Fruit fly (Drosophila melanogaster) whole organism: ENCODE results near the gene CG11085.

ENCODE experiments used
- CG8478 ChIP-seq: fragments of >200 bp; optimal IDR thresholded peaks from 2 replicates; lab custom pipeline; 2018; ENCODE audit warnings: inconsistent platforms
- Dll ChIP-seq: fragments of >200 bp; optimal IDR thresholded peaks from 2 replicates; lab custom pipeline; 2017
- EcR ChIP-seq, 2 experiments: fragments of >200 bp; optimal IDR thresholded peaks; 2 replicates each; lab custom pipeline; 2017; ENCODE audit warnings: missing biosample characterization in 2 of 2, missing genetic modification characterization in 2 of 2, missing genetic modification reagents in 2 of 2
- pan ChIP-seq: fragments of >200 bp; optimal IDR thresholded peaks from 2 replicates; lab custom pipeline; 2017
- psq ChIP-seq: fragments of >200 bp; optimal IDR thresholded peaks from 2 replicates; lab custom pipeline; 2017
- usp ChIP-seq: fragments of >200 bp; optimal IDR thresholded peaks from 2 replicates; lab custom pipeline; 2017; ENCODE audit warnings: missing biosample characterization, missing genetic modification characterization, mixed read lengths

The CG11085 gene

DNA sequence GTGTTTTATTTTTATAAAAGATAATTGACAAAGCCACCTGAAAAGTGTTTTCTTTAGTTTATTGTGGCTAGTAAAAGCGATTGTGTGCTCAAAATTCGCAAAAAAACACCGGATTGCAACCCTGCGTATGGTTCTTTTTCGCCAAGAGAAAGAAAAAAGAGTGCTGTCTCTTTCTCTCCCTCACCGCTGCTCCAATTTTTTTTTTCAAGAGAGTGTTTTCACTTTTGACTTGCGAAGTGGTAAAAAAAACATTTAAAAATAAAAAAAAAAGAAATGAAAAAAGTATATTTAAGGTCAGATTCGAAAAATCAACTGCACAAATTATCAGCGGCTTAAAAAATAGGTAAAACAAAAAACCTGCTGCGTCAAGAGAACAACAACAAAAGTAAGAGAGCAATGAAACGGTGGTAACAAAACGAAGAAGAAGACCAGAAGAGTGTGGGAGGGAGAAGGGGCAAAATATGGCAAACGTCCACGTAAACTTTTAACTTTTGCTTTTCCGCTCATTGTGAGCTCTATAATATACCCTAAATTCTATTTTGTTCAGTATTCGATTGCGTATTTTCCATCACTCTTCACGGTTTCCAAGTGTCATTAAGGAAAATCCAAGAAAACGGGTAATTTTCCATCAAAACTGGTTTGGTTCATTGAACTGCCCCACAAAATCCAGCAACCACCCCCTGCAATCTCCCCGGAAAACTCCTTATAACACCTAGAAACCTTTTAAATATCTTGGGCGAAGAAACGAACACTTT is 19.6 kb upstream of the CG11085 start:
- TF ChIP-seq EcR (GFP tag; optimal IDR thresholded peaks at IDR 0.05; lab: Kevin White, UChicago) (no peak), pan (lab: Kevin White, UChicago) (no peak), usp (GFP tag; lab: Kevin White, UChicago) (no peak), CG8478 (peak; percentile 18), psq (no peak), Dll (lab: Kevin White, UChicago) (no peak)

- TF ChIP-seq psq: no peak
- no peak for TF ChIP-seq CG8478
- no peak for TF ChIP-seq pan (lab: Kevin White, UChicago)
- no peak for TF ChIP-seq Dll (lab: Kevin White, UChicago)
- TF ChIP-seq usp (GFP tag; lab: Kevin White, UChicago): no peak
- TF ChIP-seq EcR (GFP tag; optimal IDR thresholded peaks at IDR 0.05; lab: Kevin White, UChicago): no peak
These were observed 15.0 kb upstream of the CG11085 start for dm6 chrX:12600802-12601793.

- TF ChIP-seq EcR (GFP tag; optimal IDR thresholded peaks at IDR 0.05; lab: Kevin White, UChicago) (no peak), Dll (lab: Kevin White, UChicago) (no peak), usp (GFP tag; lab: Kevin White, UChicago) (no peak)
These were observed 4.3 kb upstream of the CG11085 start, which contains the start of the genes CG1463 and Fpgs1 for dm6 chrX:12611536-12612458. CG1463 (minus strand) TSS chrX:12611667. Fpgs1 (plus strand) TSS chrX:12611867.

dm6 chrX:12613248-12613805 is 2.8 kb upstream of the CG11085 start:
- no peak for TF ChIP-seq psq
- no peak for TF ChIP-seq EcR (GFP tag; optimal IDR thresholded peaks at IDR 0.05; lab: Kevin White, UChicago)
- no peak for TF ChIP-seq pan (lab: Kevin White, UChicago)
- TF ChIP-seq Dll (lab: Kevin White, UChicago): no peak
- no peak for TF ChIP-seq usp (GFP tag; lab: Kevin White, UChicago)
- TF ChIP-seq CG8478: no peak

- TF ChIP-seq EcR (GFP tag; optimal IDR thresholded peaks at IDR 0.05; lab: Kevin White, UChicago): no peak
- no peak for TF ChIP-seq pan (lab: Kevin White, UChicago)
- no peak for TF ChIP-seq Dll (lab: Kevin White, UChicago)
- no peak for TF ChIP-seq usp (GFP tag; lab: Kevin White, UChicago)
- TF ChIP-seq CG8478: no peak
These were observed 5.5 kb downstream of the CG11085 start for dm6 chrX:12621640-12622039.

DNA sequence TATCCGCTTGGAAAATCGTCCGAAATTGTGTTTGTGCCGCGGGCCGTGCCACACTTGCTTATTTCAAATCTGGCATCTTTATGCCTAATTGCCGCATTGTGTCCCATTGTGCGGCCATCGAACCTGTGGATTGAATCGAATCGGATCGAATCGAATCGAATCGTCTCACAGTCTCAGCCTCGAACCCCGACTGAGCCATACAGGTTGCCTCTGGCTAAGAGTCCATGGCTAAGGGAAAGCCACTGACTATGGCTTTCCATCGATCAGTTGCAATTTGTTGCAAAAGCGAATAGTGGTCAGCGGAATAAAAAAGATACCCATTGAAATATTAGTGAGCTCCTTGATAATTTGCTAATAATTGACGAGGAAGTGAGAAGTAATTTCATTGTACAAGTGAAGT is 7.9 kb downstream of the CG11085 start, which contains the start of gene CG15728:
Gene CG15728 (plus strand): TSS at position 301 of the 400 bp plus-strand sequence.
- no peak for TF ChIP-seq EcR (GFP tag; optimal IDR thresholded peaks at IDR 0.05; lab: Kevin White, UChicago)

- TF ChIP-seq psq: no peak
- TF ChIP-seq Dll (lab: Kevin White, UChicago): no peak
- no peak for TF ChIP-seq EcR (GFP tag; optimal IDR thresholded peaks at IDR 0.05; lab: Kevin White, UChicago)
- TF ChIP-seq CG8478: no peak
- no peak for TF ChIP-seq pan (lab: Kevin White, UChicago)
- TF ChIP-seq usp (GFP tag; lab: Kevin White, UChicago): no peak
These were observed 9.6 kb downstream of the CG11085 start for dm6 chrX:12625594-12626274.

- TF ChIP-seq pan (lab: Kevin White, UChicago) (no peak), psq (no peak), Dll (lab: Kevin White, UChicago) (no peak), EcR (GFP tag; optimal IDR thresholded peaks at IDR 0.05; lab: Kevin White, UChicago) (no peak), usp (GFP tag; lab: Kevin White, UChicago) (no peak), CG8478 (no peak)
These were observed 13.4 kb downstream of the CG11085 start, which contains the start of the genes Aven and CG2540 for dm6 chrX:12629564-12629963. Aven (minus strand) TSS chrX:12629640. CG2540 (plus strand) TSS chrX:12629878.

dm6 chrX:12631317-12632156 is 15.4 kb downstream of the CG11085 start, which contains the start of gene Tomosyn:
Tomosyn (plus strand) TSS chrX:12631605.
- TF ChIP-seq CG8478 (no peak), pan (lab: Kevin White, UChicago) (no peak), Dll (lab: Kevin White, UChicago) (no peak)

- no peak for TF ChIP-seq psq
- TF ChIP-seq CG8478: no peak
- TF ChIP-seq Dll (lab: Kevin White, UChicago): no peak
- no peak for TF ChIP-seq pan (lab: Kevin White, UChicago)
- no peak for TF ChIP-seq usp (GFP tag; lab: Kevin White, UChicago)
- TF ChIP-seq EcR (GFP tag; optimal IDR thresholded peaks at IDR 0.05; lab: Kevin White, UChicago): no peak
These were observed 16.0 kb downstream of the CG11085 start for dm6 chrX:12632157-12632422.
